Fruit fly (Drosophila melanogaster) whole organism, pupa: Measurements from ENCODE around the gene ATPsynCF6.

Experiments
- CG10348 ChIP-seq: fragments of 200-800 bp; sonication (Bioruptor generic); IDR thresholded peaks from 2 replicates; pipeline ENCODE4 v1.3.6; 2022; ENCODE audit warnings: missing biosample characterization, missing genetic modification characterization
- CG12605 ChIP-seq: fragments of 200-800 bp; sonication (Bioruptor generic); IDR thresholded peaks from 2 replicates; pipeline ENCODE4 v1.3.6; 2022; ENCODE audit warnings: missing biosample characterization, missing genetic modification characterization
- CG13204 ChIP-seq: fragments of 200-800 bp; sonication (Bioruptor generic); optimal IDR thresholded peaks from 2 replicates; lab custom pipeline; 2018; ENCODE audit warnings: missing biosample characterization, mild to moderate bottlenecking, missing genetic modification characterization, moderate library complexity
- CG14655 ChIP-seq: fragments of 200-800 bp; sonication (Bioruptor generic); optimal IDR thresholded peaks from 3 replicates; lab custom pipeline; 2017; ENCODE audit warnings: mild to moderate bottlenecking, missing biosample characterization, missing genetic modification reagents, missing genetic modification characterization
- CG15710 ChIP-seq: fragments of 200-800 bp; sonication (Bioruptor generic); optimal IDR thresholded peaks from 2 replicates; lab custom pipeline; 2018; ENCODE audit warnings: missing biosample characterization, mild to moderate bottlenecking, missing genetic modification characterization, moderate library complexity
- CG17806 ChIP-seq: fragments of 200-800 bp; sonication (Bioruptor generic); optimal IDR thresholded peaks from 2 replicates; lab custom pipeline; 2018; ENCODE audit warnings: missing biosample characterization, mild to moderate bottlenecking, missing genetic modification characterization, moderate library complexity
- CG32121 ChIP-seq: fragments of 200-800 bp; sonication (Bioruptor generic); IDR thresholded peaks from 2 replicates; pipeline ENCODE4 v1.3.6; 2022; ENCODE audit warnings: missing biosample characterization, missing genetic modification characterization
- CG34367 ChIP-seq: fragments of 200-800 bp; sonication (Bioruptor generic); optimal IDR thresholded peaks from 2 replicates; lab custom pipeline; 2018; ENCODE audit warnings: missing biosample characterization, mild to moderate bottlenecking, missing genetic modification characterization
- CG4496 ChIP-seq: fragments of 200-800 bp; sonication (Bioruptor generic); IDR thresholded peaks from 3 replicates; pipeline ENCODE4 v1.3.6; 2022; ENCODE audit warnings: missing biosample characterization, missing genetic modification characterization
- CG8159 ChIP-seq: fragments of 200-800 bp; sonication (Bioruptor generic); optimal IDR thresholded peaks from 3 replicates; lab custom pipeline; 2018; ENCODE audit warnings: missing biosample characterization, mild to moderate bottlenecking, missing genetic modification characterization, moderate library complexity
- CG8301 ChIP-seq: fragments of 200-800 bp; sonication (Bioruptor generic); optimal IDR thresholded peaks from 2 replicates; lab custom pipeline; 2018; ENCODE audit warnings: missing biosample characterization, mild to moderate bottlenecking, missing genetic modification characterization
- CG9948 ChIP-seq: fragments of 200-800 bp; sonication (Bioruptor generic); optimal IDR thresholded peaks from 2 replicates; lab custom pipeline; 2018; ENCODE audit warnings: missing biosample characterization, mild to moderate bottlenecking, missing genetic modification characterization, moderate library complexity
- D1 ChIP-seq: fragments of 200-800 bp; sonication (Bioruptor generic); optimal IDR thresholded peaks from 2 replicates; lab custom pipeline; 2018; ENCODE audit warnings: missing biosample characterization, mild to moderate bottlenecking, missing genetic modification characterization, moderate library complexity
- EcR ChIP-seq: fragments of 200-800 bp; sonication (Bioruptor generic); optimal IDR thresholded peaks from 3 replicates; lab custom pipeline; 2019; ENCODE audit warnings: missing biosample characterization, missing genetic modification characterization, mild to moderate bottlenecking, moderate library complexity, missing genetic modification reagents
- Ets98B ChIP-seq: fragments of 200-800 bp; sonication (Bioruptor generic); IDR thresholded peaks from 2 replicates; pipeline ENCODE4 v1.3.6; 2022; ENCODE audit warnings: missing biosample characterization, missing genetic modification characterization
- Pif1A ChIP-seq: fragments of 200-800 bp; sonication (Bioruptor generic); optimal IDR thresholded peaks from 3 replicates; lab custom pipeline; 2016; ENCODE audit warnings: missing biosample characterization, missing genetic modification characterization
- Pif1B ChIP-seq: fragments of 200-800 bp; sonication (Bioruptor generic); optimal IDR thresholded peaks from 3 replicates; lab custom pipeline; 2016; ENCODE audit warnings: missing biosample characterization, missing genetic modification characterization
- Snoo ChIP-seq: fragments of 200-800 bp; sonication (Bioruptor generic); optimal IDR thresholded peaks from 3 replicates; lab custom pipeline; 2017; ENCODE audit warnings: missing biosample characterization, mild to moderate bottlenecking, missing genetic modification characterization, inconsistent platforms
- fd96Ca ChIP-seq: fragments of 200-800 bp; sonication (Bioruptor generic); IDR thresholded peaks from 3 replicates; pipeline ENCODE4 v1.3.6; 2022; ENCODE audit warnings: missing biosample characterization, missing genetic modification characterization
- gl ChIP-seq: fragments of 200-800 bp; sonication (Bioruptor generic); optimal IDR thresholded peaks from 2 replicates; lab custom pipeline; 2018; ENCODE audit warnings: missing biosample characterization, mild to moderate bottlenecking, missing genetic modification characterization
- rn ChIP-seq: fragments of 200-800 bp; sonication (Bioruptor generic); IDR thresholded peaks from 2 replicates; pipeline ENCODE4 v1.3.6; 2022; ENCODE audit warnings: missing biosample characterization, missing genetic modification characterization

The ATPsynCF6 gene

DNA sequence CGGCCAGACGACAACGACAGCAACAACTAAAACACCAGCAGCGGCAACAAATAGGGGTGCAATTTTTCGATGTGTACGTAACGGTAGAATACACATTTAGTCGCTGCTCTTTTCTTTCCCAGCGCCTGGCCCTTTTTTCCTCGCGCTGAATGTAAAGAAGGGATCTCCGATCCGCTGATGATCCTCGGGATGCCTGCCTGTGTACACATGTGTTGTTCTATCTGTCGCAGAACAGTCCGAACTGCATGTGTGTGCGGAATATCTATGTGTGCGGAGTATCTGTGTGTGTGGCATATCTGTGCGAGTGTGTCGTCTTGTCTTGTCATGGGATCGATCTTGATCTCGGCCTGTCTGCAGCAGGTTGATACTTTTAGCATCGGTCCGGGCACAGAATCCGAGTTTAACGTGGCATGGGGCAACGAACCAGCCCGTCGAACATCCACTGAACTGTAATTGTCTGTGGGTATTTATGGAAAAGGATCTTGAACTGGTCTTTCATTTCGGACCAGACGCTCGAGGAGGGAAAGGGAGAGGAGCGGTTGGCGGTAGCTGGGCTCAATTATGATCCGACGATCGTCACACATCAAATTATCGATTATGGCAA, 12.1 kb downstream of the ATPsynCF6 start:
- TF ChIP-seq CG34367 = no peak
- peak; percentile 61 for TF ChIP-seq CG13204 (GFP tag; lab: Kevin White, UChicago)
- TF ChIP-seq EcR = peak; percentile 87
- no peak for TF ChIP-seq fd96Ca (GFP tag; lab: Robert Waterston, UW)
- TF ChIP-seq, all 21 proteins: peak for 2

DNA sequence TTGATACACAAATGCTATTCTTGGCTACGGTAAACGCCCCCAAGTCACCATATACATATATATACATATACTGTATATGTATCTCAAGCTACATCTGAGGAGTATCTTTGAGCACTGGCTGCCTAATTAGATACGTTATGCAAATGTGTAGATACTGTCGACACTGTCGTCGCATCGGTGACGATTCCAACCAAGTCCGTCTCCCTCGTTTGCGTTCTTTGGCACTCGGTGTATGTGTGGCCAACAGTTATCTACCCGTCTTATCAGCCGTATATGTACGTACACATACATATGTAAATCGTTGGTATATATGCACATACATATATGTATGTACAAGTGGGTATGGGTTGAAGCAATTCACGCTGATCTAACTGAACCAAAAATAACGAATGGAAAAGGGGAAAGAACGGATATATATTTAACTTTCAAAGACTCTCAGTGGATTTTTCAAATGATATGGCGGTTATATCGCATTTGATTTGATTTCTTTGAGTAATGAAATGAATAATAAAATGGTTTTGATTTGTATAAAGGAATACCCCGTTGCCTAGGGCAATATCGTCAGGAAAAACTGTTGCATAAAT, 14.0 kb downstream of the ATPsynCF6 start:
- TF ChIP-seq CG17806 (tag; lab: Kevin White, UChicago) (no peak), CG13204 (GFP tag; lab: Kevin White, UChicago) (no peak), CG4496 (GFP tag; lab: Robert Waterston, UW) (no peak), CG10348 (GFP tag; lab: Robert Waterston, UW) (no peak), gl (no peak), CG8159 (tag; lab: Kevin White, UChicago) (no peak), Pif1A (no peak), Snoo (no peak), CG32121 (GFP tag; lab: Robert Waterston, UW) (no peak), CG34367 (no peak), EcR (no peak), CG8301 (tag; lab: Kevin White, UChicago) (no peak), Ets98B (GFP tag; lab: Robert Waterston, UW) (no peak), fd96Ca (GFP tag; lab: Robert Waterston, UW) (no peak), D1 (tag; lab: Kevin White, UChicago) (no peak), CG14655 (GFP tag; lab: Kevin White, UChicago) (no peak)
- TF ChIP-seq, all 21 proteins: peak for 0

DNA sequence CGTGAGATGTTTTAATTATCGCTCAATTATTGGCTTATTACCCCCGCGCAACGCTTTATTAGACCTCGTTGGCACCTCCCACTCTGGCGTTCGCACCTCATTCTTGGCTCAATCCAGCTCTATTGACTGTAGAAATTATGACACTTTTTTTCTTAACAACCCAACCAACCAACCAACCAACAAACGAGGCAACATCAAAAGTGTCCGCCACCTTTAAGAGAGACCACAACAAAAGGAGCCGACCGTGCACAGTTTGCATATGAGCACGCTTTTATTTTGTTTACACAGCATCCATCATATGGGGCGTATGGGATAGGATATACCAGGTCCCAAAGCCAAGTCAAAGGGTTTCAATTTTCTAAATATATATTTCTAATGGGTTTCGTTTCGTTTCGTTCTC, 15.2 kb downstream of the ATPsynCF6 start:
- no peak for TF ChIP-seq CG15710 (tag; lab: Kevin White, UChicago)
- TF ChIP-seq Ets98B (GFP tag; lab: Robert Waterston, UW) = no peak
- no peak for TF ChIP-seq CG12605
- no peak for TF ChIP-seq Snoo
- no peak for TF ChIP-seq CG9948 (tag; lab: Kevin White, UChicago)
- TF ChIP-seq CG8159 (tag; lab: Kevin White, UChicago) = no peak
- no peak for TF ChIP-seq D1 (tag; lab: Kevin White, UChicago)
- TF ChIP-seq gl = no peak
- TF ChIP-seq, all 21 proteins: peak for 0

DNA sequence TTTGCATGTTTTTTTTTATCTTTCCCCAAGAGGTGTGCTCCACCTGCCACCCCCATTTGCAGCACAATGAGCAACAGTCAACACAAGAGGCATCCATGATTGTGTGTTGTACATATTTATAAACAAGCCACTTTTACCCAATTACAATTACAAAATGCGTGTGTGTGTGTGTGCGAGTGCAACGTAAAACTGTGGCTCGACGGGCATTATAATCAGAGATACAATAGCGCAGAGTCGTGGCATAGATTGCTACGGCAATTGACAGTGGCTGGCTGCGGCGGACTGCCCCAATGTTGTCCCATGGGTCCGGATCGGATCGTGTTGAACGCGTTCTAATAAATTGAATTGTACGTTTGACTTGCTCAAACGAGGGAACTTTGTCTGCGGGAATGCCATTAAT, 17.6 kb downstream of the ATPsynCF6 start:
- no peak for TF ChIP-seq CG4496 (GFP tag; lab: Robert Waterston, UW)
- TF ChIP-seq Pif1B (GFP tag; lab: Kevin White, UChicago) = no peak
- TF ChIP-seq CG9948 (tag; lab: Kevin White, UChicago) = no peak
- TF ChIP-seq, all 21 proteins: peak for 0

DNA sequence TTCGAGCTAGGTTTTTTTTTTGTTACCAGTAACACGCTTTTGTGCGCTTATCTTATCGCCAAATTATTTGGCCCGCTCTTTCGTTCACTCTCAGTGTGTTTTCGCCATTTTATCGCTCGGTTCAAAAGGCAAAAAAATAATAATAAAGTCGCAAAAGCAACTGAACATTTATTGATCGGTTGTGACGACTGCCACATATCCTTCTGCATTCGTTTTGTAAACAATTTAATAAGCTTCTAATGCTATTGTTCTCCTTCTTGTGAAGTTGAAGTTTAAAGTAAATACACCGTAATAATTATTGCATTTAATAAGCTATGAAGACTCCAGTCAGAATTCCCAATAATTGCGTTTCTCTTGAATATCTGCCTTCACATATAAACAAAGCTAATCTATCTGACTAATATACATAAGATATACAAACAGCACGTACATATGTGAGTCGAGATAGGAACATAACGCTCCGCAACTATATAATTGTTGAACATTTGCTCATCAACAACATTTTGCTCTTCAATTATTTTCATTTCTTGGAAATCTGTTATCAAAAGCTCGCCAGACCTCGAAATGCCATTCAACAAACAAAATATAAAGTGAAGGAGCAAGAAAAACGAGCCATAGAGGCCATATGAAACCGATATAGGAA, 18.6 kb downstream of the ATPsynCF6 start:
- no peak for TF ChIP-seq CG8301 (tag; lab: Kevin White, UChicago)
- TF ChIP-seq Pif1B (GFP tag; lab: Kevin White, UChicago) = no peak
- TF ChIP-seq CG32121 (GFP tag; lab: Robert Waterston, UW) = no peak
- no peak for TF ChIP-seq CG17806 (tag; lab: Kevin White, UChicago)
- peak; percentile 6 for TF ChIP-seq Snoo
- no peak for TF ChIP-seq gl

DNA sequence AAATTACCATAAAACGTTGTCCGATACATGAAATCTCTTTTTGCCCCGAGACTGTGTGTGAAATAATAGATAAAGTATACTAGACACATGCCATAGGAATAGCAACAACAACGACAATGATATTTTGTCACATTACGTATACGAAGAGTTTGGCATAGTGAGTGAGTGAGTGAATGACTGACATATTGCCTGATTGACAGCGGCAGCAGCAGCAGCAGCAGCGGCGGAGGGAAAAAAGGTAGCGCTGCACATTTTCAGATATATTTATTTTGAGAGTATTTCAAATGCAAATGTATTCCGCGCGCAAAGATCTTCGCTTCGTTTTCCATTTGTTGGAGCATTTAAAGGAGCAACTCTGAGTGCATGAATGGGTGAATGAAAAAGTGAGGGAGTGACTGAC, 19.4 kb downstream of the ATPsynCF6 start:
- TF ChIP-seq CG4496 (GFP tag; lab: Robert Waterston, UW) (no peak), CG32121 (GFP tag; lab: Robert Waterston, UW) (no peak), CG10348 (GFP tag; lab: Robert Waterston, UW) (no peak), CG15710 (tag; lab: Kevin White, UChicago) (no peak), CG14655 (GFP tag; lab: Kevin White, UChicago) (no peak), CG9948 (tag; lab: Kevin White, UChicago) (no peak), gl (no peak), Pif1B (GFP tag; lab: Kevin White, UChicago) (no peak), CG12605 (no peak), CG8159 (tag; lab: Kevin White, UChicago) (no peak), CG8301 (tag; lab: Kevin White, UChicago) (no peak), Pif1A (no peak), Snoo (no peak), D1 (tag; lab: Kevin White, UChicago) (no peak)

DNA sequence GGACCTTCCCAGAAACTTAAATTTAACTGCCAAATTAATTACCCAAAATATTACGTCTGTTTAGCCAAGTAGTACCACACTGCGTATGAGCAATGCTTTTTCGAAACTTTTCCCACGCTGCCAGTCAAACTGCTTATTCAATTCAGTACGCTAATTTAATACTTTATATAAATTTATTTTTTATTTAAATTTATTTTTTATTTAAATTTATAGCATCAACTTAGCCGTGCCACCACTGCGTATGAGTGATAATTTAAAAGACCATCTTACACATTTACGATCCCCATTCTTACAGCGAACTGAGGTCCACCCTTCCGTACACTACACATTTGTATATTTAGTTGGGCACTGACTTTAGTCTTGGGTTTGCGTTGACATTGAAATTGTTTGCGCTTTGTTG, 20.3 kb downstream of the ATPsynCF6 start:
- peak; percentile 50; the same call in 1 of the 2 replicates for TF ChIP-seq CG32121 (GFP tag; lab: Robert Waterston, UW)
- TF ChIP-seq CG10348 (GFP tag; lab: Robert Waterston, UW) = no peak
- TF ChIP-seq CG34367 = peak; percentile 67
- peak; percentile 94 for TF ChIP-seq CG8159 (tag; lab: Kevin White, UChicago)
- TF ChIP-seq EcR = no peak
- TF ChIP-seq D1 (tag; lab: Kevin White, UChicago) = peak; percentile 54
- TF ChIP-seq CG14655 (GFP tag; lab: Kevin White, UChicago) = peak; percentile 82
- peak; percentile 59; the same call in 1 of the 3 replicates for TF ChIP-seq fd96Ca (GFP tag; lab: Robert Waterston, UW)
- TF ChIP-seq Pif1A = peak; percentile 63
- TF ChIP-seq CG12605 = 0 out of 2 replicates have a peak, but pooled peaks have one; percentile 16
- no peak; the same call in 1 of the 2 replicates for TF ChIP-seq Ets98B (GFP tag; lab: Robert Waterston, UW)
- no peak for TF ChIP-seq gl
- peak; percentile 13 for TF ChIP-seq CG13204 (GFP tag; lab: Kevin White, UChicago)
- peak; percentile 51 for TF ChIP-seq CG17806 (tag; lab: Kevin White, UChicago)
- TF ChIP-seq CG9948 (tag; lab: Kevin White, UChicago) = peak; percentile 67
- TF ChIP-seq Pif1B (GFP tag; lab: Kevin White, UChicago) = peak; percentile 47
- TF ChIP-seq Snoo = peak; percentile 27
- no peak; the same call in 2 of the 3 replicates for TF ChIP-seq CG4496 (GFP tag; lab: Robert Waterston, UW)
- peak; percentile 73 for TF ChIP-seq CG15710 (tag; lab: Kevin White, UChicago)
- no peak for TF ChIP-seq rn (GFP tag; lab: Robert Waterston, UW)
- peak; percentile 65 for TF ChIP-seq CG8301 (tag; lab: Kevin White, UChicago)
